Fruit fly (Drosophila melanogaster) whole organism, embryonic: ENCODE results near the gene foxo.

Experiments used
- Adf1 ChIP-seq: fragments of 200-800 bp; sonication (Bioruptor generic); IDR thresholded peaks from 2 replicates; pipeline ENCODE4 v1.3.6; 2022; ENCODE audit warnings: missing biosample characterization, missing genetic modification characterization
- Atf-2 ChIP-seq: fragments of 200-800 bp; sonication (Bioruptor generic); optimal IDR thresholded peaks from 2 replicates; lab custom pipeline; 2016; ENCODE audit warnings: missing biosample characterization, missing genetic modification characterization
- Atf3 ChIP-seq: fragments of 200-800 bp; sonication (Bioruptor generic); optimal IDR thresholded peaks from 3 replicates; lab custom pipeline; 2016; ENCODE audit warnings: missing biosample characterization, missing genetic modification characterization
- CG10979 ChIP-seq: fragments of 200-800 bp; sonication (Bioruptor generic); optimal IDR thresholded peaks from 2 replicates; lab custom pipeline; 2018; ENCODE audit warnings: missing biosample characterization, mild to moderate bottlenecking, missing genetic modification characterization, moderate library complexity
- CG11504 ChIP-seq: fragments of 200-800 bp; sonication (Bioruptor generic); optimal IDR thresholded peaks from 3 replicates; lab custom pipeline; 2019; ENCODE audit warnings: missing biosample characterization, mild to moderate bottlenecking, missing genetic modification characterization, moderate library complexity
- CG12769 ChIP-seq: fragments of 200-800 bp; sonication (Bioruptor generic); optimal IDR thresholded peaks from 2 replicates; lab custom pipeline; 2019; ENCODE audit warnings: missing biosample characterization, mild to moderate bottlenecking, missing genetic modification characterization, moderate library complexity
- CG13424 ChIP-seq: fragments of 200-800 bp; sonication (Bioruptor generic); optimal IDR thresholded peaks from 2 replicates; lab custom pipeline; 2019; ENCODE audit warnings: missing biosample characterization, mild to moderate bottlenecking, missing genetic modification characterization, moderate library complexity
- CG1602 ChIP-seq: fragments of 200-800 bp; sonication (Bioruptor generic); optimal IDR thresholded peaks from 3 replicates; lab custom pipeline; 2016; ENCODE audit warnings: missing biosample characterization, missing genetic modification characterization
- CG1603 ChIP-seq: fragments of 200-800 bp; sonication (Bioruptor generic); optimal IDR thresholded peaks from 2 replicates; lab custom pipeline; 2019; ENCODE audit warnings: missing biosample characterization, mild to moderate bottlenecking, missing genetic modification characterization, moderate library complexity
- CG16815 ChIP-seq: fragments of 200-800 bp; sonication (Bioruptor generic); optimal IDR thresholded peaks from 3 replicates; lab custom pipeline; 2017; ENCODE audit warnings: missing biosample characterization, mild to moderate bottlenecking, missing genetic modification characterization
- CG2199 ChIP-seq: fragments of 200-800 bp; sonication (Bioruptor generic); IDR thresholded peaks from 3 replicates; pipeline ENCODE4 v1.3.6; 2022; ENCODE audit warnings: missing biosample characterization, missing genetic modification characterization
- CG2712 ChIP-seq: fragments of 200-800 bp; optimal IDR thresholded peaks from 3 replicates; lab custom pipeline; 2019; ENCODE audit warnings: missing biosample characterization, mild to moderate bottlenecking, missing genetic modification characterization, moderate library complexity
- CG3163 ChIP-seq: fragments of 200-800 bp; sonication (Bioruptor generic); optimal IDR thresholded peaks from 3 replicates; lab custom pipeline; 2016; ENCODE audit warnings: missing biosample characterization, missing genetic modification characterization
- CG6791 ChIP-seq: fragments of 200-800 bp; sonication (Bioruptor generic); IDR thresholded peaks from 3 replicates; pipeline ENCODE4 v1.3.6; 2022; ENCODE audit warnings: missing biosample characterization, missing genetic modification characterization; ENCODE audit not compliant: partially characterized antibody
- CG8765 ChIP-seq: fragments of 200-800 bp; sonication (Bioruptor generic); IDR thresholded peaks from 2 replicates; pipeline ENCODE4 v1.3.6; 2022; ENCODE audit warnings: missing biosample characterization, missing genetic modification characterization
- CrebB ChIP-seq: fragments of 200-800 bp; sonication (Bioruptor generic); optimal IDR thresholded peaks from 3 replicates; lab custom pipeline; 2018; ENCODE audit warnings: missing biosample characterization, mild to moderate bottlenecking, missing genetic modification characterization
- D19B ChIP-seq: fragments of 200-800 bp; sonication (Bioruptor generic); optimal IDR thresholded peaks from 2 replicates; lab custom pipeline; 2017; ENCODE audit warnings: missing biosample characterization, mild to moderate bottlenecking, missing genetic modification characterization
- Hr51 ChIP-seq, 2 experiments: fragments of 200-800 bp; sonication (Bioruptor generic); optimal IDR thresholded peaks; 2 replicates in 1 of 2; 3 replicates in 1 of 2; lab custom pipeline; 2016 to 2018; ENCODE audit warnings: missing biosample characterization in 2 of 2, missing genetic modification characterization in 2 of 2, mild to moderate bottlenecking in 1 of 2, moderate library complexity in 1 of 2
- Jarid2 ChIP-seq: fragments of 200-800 bp; sonication (Bioruptor generic); optimal IDR thresholded peaks from 3 replicates; lab custom pipeline; 2017; ENCODE audit warnings: mild to moderate bottlenecking, missing biosample characterization, missing genetic modification reagents, missing genetic modification characterization
- MBD-R2 ChIP-seq: fragments of 200-800 bp; sonication (Bioruptor generic); IDR thresholded peaks from 2 replicates; pipeline ENCODE4 v1.3.6; 2022; ENCODE audit warnings: missing biosample characterization, missing genetic modification characterization
- Med ChIP-seq: fragments of 200-800 bp; sonication (Bioruptor generic); peaks from one replicate; lab custom pipeline; 2016; ENCODE audit warnings: missing biosample characterization, missing genetic modification characterization, mild to moderate bottlenecking, inconsistent platforms, moderate library complexity
- Meics ChIP-seq: fragments of 200-800 bp; sonication (Bioruptor generic); optimal IDR thresholded peaks from 2 replicates; lab custom pipeline; 2017; ENCODE audit warnings: missing biosample characterization, mild to moderate bottlenecking, missing genetic modification characterization
- Mes4 ChIP-seq: fragments of 200-800 bp; sonication (Bioruptor generic); optimal IDR thresholded peaks from 2 replicates; lab custom pipeline; 2016; ENCODE audit warnings: missing biosample characterization, missing genetic modification characterization
- NFAT ChIP-seq: fragments of 200-800 bp; sonication (Bioruptor generic); IDR thresholded peaks from 2 replicates; pipeline ENCODE4 v1.3.6; 2022; ENCODE audit warnings: missing biosample characterization, missing genetic modification characterization
- Nf-YC ChIP-seq: fragments of 200-800 bp; optimal IDR thresholded peaks from 3 replicates; lab custom pipeline; 2019; ENCODE audit warnings: missing biosample characterization, mild to moderate bottlenecking, missing genetic modification characterization, moderate library complexity
- Pdp1 ChIP-seq, 2 experiments: fragments of 200-800 bp; sonication (Bioruptor generic); optimal IDR thresholded peaks; 3 replicates each; lab custom pipeline; 2016; ENCODE audit warnings: missing biosample characterization in 2 of 2, missing genetic modification characterization in 2 of 2, mild to moderate bottlenecking in 1 of 2, moderate library complexity in 1 of 2
- Ptx1 ChIP-seq: fragments of 200-800 bp; sonication (Bioruptor generic); IDR thresholded peaks from 2 replicates; pipeline ENCODE4 v1.3.6; 2022; ENCODE audit warnings: missing biosample characterization, missing genetic modification characterization
- Ravus ChIP-seq: fragments of 200-800 bp; sonication (Bioruptor generic); IDR thresholded peaks from 2 replicates; pipeline ENCODE4 v1.3.6; 2022; ENCODE audit warnings: missing biosample characterization, missing genetic modification characterization
- Sin3A ChIP-seq: fragments of >200 bp; optimal IDR thresholded peaks from 2 replicates; lab custom pipeline; 2018
- Stat92E ChIP-seq, 3 experiments: fragments of >200 bp in 2 of 3; fragments of 200-800 bp in 1 of 3; sonication (Bioruptor generic) in 1 of 3; optimal IDR thresholded peaks; 2 replicates each; lab custom pipeline; 2017 to 2019; ENCODE audit warnings: missing biosample characterization in 3 of 3, missing genetic modification characterization in 3 of 3, mild to moderate bottlenecking in 1 of 3, moderate library complexity in 1 of 3
- Xrp1 ChIP-seq: fragments of 200-800 bp; sonication (Bioruptor generic); IDR thresholded peaks from 2 replicates; pipeline ENCODE4 v1.3.6; 2022; ENCODE audit warnings: missing biosample characterization, missing genetic modification characterization
- crp ChIP-seq, 2 experiments: fragments of 200-800 bp; sonication (Bioruptor generic); optimal IDR thresholded peaks; 2 replicates in 1 of 2; 3 replicates in 1 of 2; lab custom pipeline; 2017; ENCODE audit warnings: missing biosample characterization in 2 of 2, missing genetic modification characterization in 2 of 2, mild to moderate bottlenecking in 1 of 2, moderate library complexity in 1 of 2
- dmrt11E ChIP-seq: fragments of 200-800 bp; sonication (Bioruptor generic); optimal IDR thresholded peaks from 3 replicates; lab custom pipeline; 2018; ENCODE audit warnings: missing biosample characterization, mild to moderate bottlenecking, missing genetic modification characterization, moderate library complexity
- dmrt99B ChIP-seq: fragments of 200-800 bp; sonication (Bioruptor generic); optimal IDR thresholded peaks from 2 replicates; lab custom pipeline; 2018; ENCODE audit warnings: missing biosample characterization, mild to moderate bottlenecking, missing genetic modification characterization, moderate library complexity
- dpn ChIP-seq, 2 experiments: fragments of 200-800 bp; sonication (Bioruptor generic); optimal IDR thresholded peaks; 3 replicates each; lab custom pipeline; 2016; ENCODE audit warnings: missing biosample characterization in 2 of 2, missing genetic modification characterization in 2 of 2
- eve ChIP-seq, 2 experiments: fragments of >200 bp; optimal IDR thresholded peaks; 2 replicates each; lab custom pipeline; 2017; ENCODE audit warnings: missing biosample characterization in 2 of 2, missing genetic modification characterization in 2 of 2
- grau ChIP-seq: fragments of 200-800 bp; optimal IDR thresholded peaks from 3 replicates; lab custom pipeline; 2019; ENCODE audit warnings: missing biosample characterization, mild to moderate bottlenecking, missing genetic modification characterization, moderate library complexity
- h ChIP-seq: fragments of >200 bp; optimal IDR thresholded peaks from 2 replicates; lab custom pipeline; 2017
- hkb ChIP-seq, 2 experiments: fragments of 200-800 bp in 1 of 2; fragments of >200 bp in 1 of 2; sonication (Bioruptor generic) in 1 of 2; IDR thresholded peaks in 1 of 2; optimal IDR thresholded peaks in 1 of 2; 2 replicates each; pipeline versions ENCODE4 v1.3.6 to Lab custom; 2017 to 2022; ENCODE audit warnings: missing biosample characterization in 1 of 2, missing genetic modification characterization in 1 of 2
- kay ChIP-seq: fragments of 200-800 bp; sonication (Bioruptor generic); optimal IDR thresholded peaks from 2 replicates; lab custom pipeline; 2016; ENCODE audit warnings: missing biosample characterization, missing genetic modification characterization
- knrl ChIP-seq: fragments of 200-800 bp; sonication (Bioruptor generic); IDR thresholded peaks from 3 replicates; pipeline ENCODE4 v1.3.6; 2022; ENCODE audit warnings: missing biosample characterization, missing genetic modification characterization; ENCODE audit not compliant: partially characterized antibody
- lilli ChIP-seq: fragments of 200-800 bp; sonication (Bioruptor generic); optimal IDR thresholded peaks from 3 replicates; lab custom pipeline; 2016; ENCODE audit warnings: missing biosample characterization, missing genetic modification characterization
- lmd ChIP-seq: fragments of 200-800 bp; sonication (Bioruptor generic); IDR thresholded peaks from 2 replicates; pipeline ENCODE4 v1.3.6; 2022; ENCODE audit warnings: missing biosample characterization, missing genetic modification characterization
- onecut ChIP-seq: fragments of 200-800 bp; sonication (Bioruptor generic); IDR thresholded peaks from 2 replicates; pipeline ENCODE4 v1.3.6; 2022; ENCODE audit warnings: missing biosample characterization, missing genetic modification characterization
- phol ChIP-seq: fragments of 200-800 bp; sonication (Bioruptor generic); optimal IDR thresholded peaks from 3 replicates; lab custom pipeline; 2018; ENCODE audit warnings: missing biosample characterization, mild to moderate bottlenecking, missing genetic modification characterization, moderate library complexity
- row ChIP-seq: fragments of 200-800 bp; sonication (Bioruptor generic); IDR thresholded peaks from 3 replicates; pipeline ENCODE4 v1.3.6; 2022; ENCODE audit warnings: missing biosample characterization, missing genetic modification characterization
- seq ChIP-seq: fragments of 200-800 bp; sonication (Bioruptor generic); IDR thresholded peaks from 2 replicates; pipeline ENCODE4 v1.3.6; 2022; ENCODE audit warnings: missing biosample characterization, missing genetic modification characterization
- stwl ChIP-seq: fragments of 200-800 bp; sonication (Bioruptor generic); optimal IDR thresholded peaks from 3 replicates; lab custom pipeline; 2018; ENCODE audit warnings: missing biosample characterization, mild to moderate bottlenecking, missing genetic modification characterization, moderate library complexity
- twi ChIP-seq: fragments of 200-800 bp; optimal IDR thresholded peaks from 2 replicates; lab custom pipeline; 2019; ENCODE audit warnings: missing biosample characterization, mild to moderate bottlenecking, missing genetic modification characterization, moderate library complexity
- unpg ChIP-seq: fragments of 200-800 bp; sonication (Bioruptor generic); optimal IDR thresholded peaks from 3 replicates; lab custom pipeline; 2018; ENCODE audit warnings: missing biosample characterization, mild to moderate bottlenecking, missing genetic modification characterization, moderate library complexity

The foxo gene

dm6 chr3R:14041036-14041435 lies 15.7 kb upstream of the foxo start (continued):
- TF ChIP-seq Ravus (GFP tag; lab: Robert Waterston, UW) (no peak), Nf-YC (tag; lab: Kevin White, UChicago) (peak; percentile 26), CG11504 (tag; lab: Kevin White, UChicago) (no peak), CG13424 (tag; lab: Kevin White, UChicago) (peak; percentile 36), kay (no peak), phol (tag; lab: Kevin White, UChicago) (peak; percentile 30), CG2199 (0 out of 3 replicates have a peak, but pooled peaks have one; percentile 53), CG6791 (GFP tag; lab: Robert Waterston, UW) (no peak), seq (0 out of 2 replicates have a peak, but pooled peaks have one; percentile 6), CG2712 (tag; lab: Kevin White, UChicago) (peak; percentile 2), CG1603 (tag; lab: Kevin White, UChicago) (peak; percentile 49), CG1602 (GFP tag; lab: Kevin White, UChicago) (peak; percentile 24), lmd (peak; percentile 24; the same call in 1 of the 2 replicates), Adf1 (no peak), Atf3 (GFP tag; lab: Kevin White, UChicago) (no peak), CrebB (tag; lab: Kevin White, UChicago) (no peak), Xrp1 (GFP tag; lab: Robert Waterston, UW) (peak; percentile 51; the same call in 1 of the 2 replicates), stwl (tag; lab: Kevin White, UChicago) (peak; percentile 12), CG16815 (GFP tag; lab: Kevin White, UChicago) (no peak), Atf-2 (no peak), eve (GFP tag; optimal IDR thresholded peaks at IDR 0.05; lab: Kevin White, UChicago) (no peak), dmrt99B (tag; lab: Kevin White, UChicago) (no peak), dpn (GFP tag; optimal IDR thresholded peaks at IDR 0.05; lab: Kevin White, UChicago) (peak in 1 of 2 experiments; percentile 1), MBD-R2 (GFP tag; lab: Robert Waterston, UW) (no peak), hkb (optimal IDR thresholded peaks at IDR 0.05; lab: Kevin White, UChicago) (no peak), hkb (GFP tag; IDR thresholded peaks at IDR 0.05; lab: Robert Waterston, UW) (no peak), CG12769 (tag; lab: Kevin White, UChicago) (peak; percentile 58), Stat92E (GFP tag; optimal IDR thresholded peaks at IDR 0.05; lab: Kevin White, UChicago) (no peak), crp (GFP tag; optimal IDR thresholded peaks at IDR 0.05; lab: Kevin White, UChicago) (no peak), row (GFP tag; lab: Robert Waterston, UW) (peak; percentile 76), grau (tag; lab: Kevin White, UChicago) (peak; percentile 52), Med (peak; percentile 82), onecut (GFP tag; lab: Robert Waterston, UW) (no peak), Ptx1 (GFP tag; lab: Robert Waterston, UW) (peak; percentile 56; the same call in 1 of the 2 replicates), NFAT (GFP tag; lab: Robert Waterston, UW) (no peak), Mes4 (GFP tag; lab: Kevin White, UChicago) (no peak), Sin3A (lab: Kevin White, UChicago) (no peak), twi (tag; lab: Kevin White, UChicago) (peak; percentile 7), CG8765 (GFP tag; lab: Robert Waterston, UW) (0 out of 2 replicates have a peak, but pooled peaks have one; percentile 55), dmrt11E (peak; percentile 56), Pdp1 (GFP tag; optimal IDR thresholded peaks at IDR 0.05; lab: Kevin White, UChicago) (peak in 1 of 2 experiments; percentile 9), D19B (GFP tag; lab: Kevin White, UChicago) (peak; percentile 63), CG3163 (GFP tag; lab: Kevin White, UChicago) (no peak), h (lab: Kevin White, UChicago) (no peak), lilli (GFP tag; lab: Kevin White, UChicago) (peak; percentile 20), Meics (no peak), knrl (GFP tag; lab: Robert Waterston, UW) (no peak), Jarid2 (GFP tag; lab: Kevin White, UChicago) (no peak), Hr51 (GFP tag; optimal IDR thresholded peaks at IDR 0.05; lab: Kevin White, UChicago) (peak in 1 of 2 experiments; percentile 42), CG10979 (tag; lab: Kevin White, UChicago) (peak; percentile 0), unpg (peak; percentile 35)
